Worm (Caenorhabditis elegans): Measurements from ENCODE around the gene Y43F8B.24.

The Y43F8B.24 gene

DNA sequence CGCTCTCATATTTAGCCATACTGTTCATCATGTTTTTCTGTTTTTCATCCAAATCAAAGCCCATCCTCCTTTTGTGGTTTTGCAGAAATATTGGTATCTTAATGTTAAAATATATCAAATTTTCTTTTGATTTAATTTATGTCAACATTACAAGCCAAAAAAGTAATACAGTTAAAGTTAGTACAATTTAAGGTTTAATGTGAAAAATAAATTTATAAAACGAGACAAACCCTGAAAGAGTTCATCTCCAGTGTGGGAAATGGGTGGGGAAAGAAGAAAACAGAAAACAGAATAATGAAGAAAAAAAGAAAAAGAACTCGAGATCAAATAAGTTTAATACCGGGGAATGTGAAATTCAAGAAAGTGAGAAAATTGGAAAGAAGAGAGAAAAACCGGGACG is 8.4 kb upstream of the Y43F8B.24 start, which contains the start of gene M04C3.2:
Gene M04C3.2 (minus strand): TSS at position 101 of the 400 bp plus-strand sequence.
- TF ChIP-seq ztf-11 (tag; optimal IDR thresholded peaks at IDR 0.05) (no peak), tbx-8 (GFP tag; optimal IDR thresholded peaks at IDR 0.05) (no peak), nhr-12 (tag; optimal IDR thresholded peaks at IDR 0.05) (no peak)

DNA sequence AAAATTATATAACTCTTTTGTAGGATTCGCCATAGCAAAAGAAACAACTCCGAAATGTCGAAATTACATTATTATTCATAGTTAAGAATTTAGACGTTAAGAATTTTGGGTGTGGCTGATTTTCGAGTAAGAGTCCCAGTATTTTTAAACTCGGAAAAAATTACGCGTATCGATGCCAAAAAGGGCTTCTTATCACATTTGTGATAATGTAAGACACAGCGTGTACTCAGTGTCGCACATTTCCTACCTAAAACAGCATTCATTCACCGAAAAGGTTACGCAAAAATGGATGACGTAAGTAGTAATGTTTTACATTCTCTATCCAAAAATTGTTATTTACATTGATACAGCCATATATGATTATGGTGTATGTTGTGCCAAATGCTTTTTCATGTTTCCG is 7.7 kb upstream of the Y43F8B.24 start, which contains the start of gene M04C3.5:
Gene M04C3.5 (plus strand): TSS at position 190 of the 400 bp plus-strand sequence.
- TF ChIP-seq sem-2 (GFP tag; optimal IDR thresholded peaks at IDR 0.05), result no peak
- no peak for TF ChIP-seq sptf-1 (tag; optimal IDR thresholded peaks at IDR 0.05)
- no peak for TF ChIP-seq drap-1 (GFP tag; optimal IDR thresholded peaks at IDR 0.05)
- TF ChIP-seq mep-1 (tag; optimal IDR thresholded peaks at IDR 0.05), result no peak
- TF ChIP-seq flh-1 (GFP tag; optimal IDR thresholded peaks at IDR 0.05), result no peak
- TF ChIP-seq elt-1 (tag; optimal IDR thresholded peaks at IDR 0.05; ENCODE audit: borderline replicate concordance, insufficient read depth), result no peak
- no peak for TF ChIP-seq nhr-237 (tag; optimal IDR thresholded peaks at IDR 0.05)
- no peak for TF ChIP-seq bed-3 (GFP tag; optimal IDR thresholded peaks at IDR 0.05)
- no peak for TF ChIP-seq ceh-43 (GFP tag; optimal IDR thresholded peaks at IDR 0.05)
- TF ChIP-seq nhr-28 (tag; optimal IDR thresholded peaks at IDR 0.05), result no peak
- no peak for TF ChIP-seq tbx-8 (GFP tag; optimal IDR thresholded peaks at IDR 0.05)
- TF ChIP-seq cnd-1 (tag; optimal IDR thresholded peaks at IDR 0.05), result no peak
- TF ChIP-seq ceh-83 (GFP tag; optimal IDR thresholded peaks at IDR 0.05), result no peak
- no peak for TF ChIP-seq elt-3 (tag; optimal IDR thresholded peaks at IDR 0.05)
- no peak for TF ChIP-seq lsy-2 (tag; optimal IDR thresholded peaks at IDR 0.05)
- TF ChIP-seq nhr-2 (tag; optimal IDR thresholded peaks at IDR 0.05), result no peak
- TF ChIP-seq unc-120 (tag; optimal IDR thresholded peaks at IDR 0.05; ENCODE audit: poor library complexity, severe bottlenecking), result no peak
- no peak for TF ChIP-seq snpc-4 (tag; optimal IDR thresholded peaks at IDR 0.05)
- no peak for TF ChIP-seq blmp-1 (tag; optimal IDR thresholded peaks at IDR 0.05)

DNA sequence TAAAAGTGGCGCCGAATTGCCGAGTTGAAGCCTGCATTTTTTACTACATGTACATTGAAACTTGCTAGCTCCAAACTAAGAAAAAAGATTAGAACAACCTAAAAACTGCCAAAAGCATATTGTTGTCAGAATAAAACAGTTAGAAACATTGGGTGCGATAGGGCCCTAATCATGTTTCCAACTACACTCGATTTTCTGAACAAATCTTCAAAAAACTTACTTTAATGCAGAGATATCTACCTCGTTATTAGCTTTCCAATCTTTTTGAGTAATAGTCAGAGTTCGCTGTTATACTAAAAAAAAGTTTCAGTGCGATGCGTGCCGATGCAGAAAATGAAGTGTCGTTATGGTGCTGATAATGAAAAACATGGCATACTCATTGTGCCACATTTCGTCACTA is 1.6 kb upstream of the Y43F8B.24 start, which contains the start of the genes Y43F8B.13 and Y43F8B.14:
Gene Y43F8B.13 (plus strand): TSS at position 301 of the 400 bp plus-strand sequence.
Gene Y43F8B.14 (minus strand): TSS at position 322 of the 400 bp plus-strand sequence.
- no peak for TF ChIP-seq bed-3 (GFP tag; optimal IDR thresholded peaks at IDR 0.05)
- TF ChIP-seq mab-5 (tag; optimal IDR thresholded peaks at IDR 0.05), result no peak
- TF ChIP-seq lsy-2 (tag; optimal IDR thresholded peaks at IDR 0.05), result no peak
- TF ChIP-seq ceh-39 (tag; optimal IDR thresholded peaks at IDR 0.05), result no peak
- no peak for TF ChIP-seq lin-32 (GFP tag; optimal IDR thresholded peaks at IDR 0.05)
- TF ChIP-seq nhr-237 (tag; optimal IDR thresholded peaks at IDR 0.05), result no peak
- no peak for TF ChIP-seq hlh-1 (tag; optimal IDR thresholded peaks at IDR 0.05)
- no peak for TF ChIP-seq ces-1 (GFP tag; optimal IDR thresholded peaks at IDR 0.05)
- TF ChIP-seq elt-3 (tag; optimal IDR thresholded peaks at IDR 0.05), result no peak

DNA sequence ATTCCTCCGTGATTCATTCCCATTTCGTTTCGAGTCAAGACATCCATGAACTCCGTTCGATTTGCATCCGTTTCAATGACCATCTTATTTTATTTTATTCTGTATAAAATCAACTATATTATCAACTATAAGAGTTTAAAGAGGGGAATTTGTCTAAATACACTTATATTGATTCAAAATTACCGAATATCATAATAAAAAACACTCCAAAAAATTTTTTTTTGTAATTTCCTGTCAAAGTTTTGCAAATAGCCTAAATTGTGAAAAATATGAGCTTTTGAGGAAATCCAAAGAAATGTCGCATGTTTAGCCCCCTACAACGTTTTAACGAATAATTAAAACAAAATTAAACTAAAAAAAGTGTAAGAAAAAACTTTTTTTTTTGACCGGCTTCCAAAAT is 4.8 kb downstream of the Y43F8B.24 start, which contains the start of gene Y43F8B.15:
Gene Y43F8B.15 (minus strand): TSS at position 101 of the 400 bp plus-strand sequence.
- TF ChIP-seq lin-32 (GFP tag; optimal IDR thresholded peaks at IDR 0.05), result no peak
- no peak for TF ChIP-seq ces-1 (GFP tag; optimal IDR thresholded peaks at IDR 0.05)
- no peak for TF ChIP-seq zip-8 (tag; optimal IDR thresholded peaks at IDR 0.05)
- TF ChIP-seq ceh-43 (GFP tag; optimal IDR thresholded peaks at IDR 0.05), result no peak
- no peak for TF ChIP-seq blmp-1 (tag; optimal IDR thresholded peaks at IDR 0.05)
- TF ChIP-seq lsy-2 (tag; optimal IDR thresholded peaks at IDR 0.05), result no peak
- TF ChIP-seq nhr-2 (tag; optimal IDR thresholded peaks at IDR 0.05), result no peak
- TF ChIP-seq nhr-237 (tag; optimal IDR thresholded peaks at IDR 0.05), result no peak
- TF ChIP-seq snpc-4 (tag; optimal IDR thresholded peaks at IDR 0.05), result no peak
- no peak for TF ChIP-seq ham-2 (GFP tag; optimal IDR thresholded peaks at IDR 0.05)
- no peak for TF ChIP-seq mep-1 (tag; optimal IDR thresholded peaks at IDR 0.05)
- TF ChIP-seq flh-1 (GFP tag; optimal IDR thresholded peaks at IDR 0.05), result no peak
- TF ChIP-seq tbx-8 (GFP tag; optimal IDR thresholded peaks at IDR 0.05), result no peak

DNA sequence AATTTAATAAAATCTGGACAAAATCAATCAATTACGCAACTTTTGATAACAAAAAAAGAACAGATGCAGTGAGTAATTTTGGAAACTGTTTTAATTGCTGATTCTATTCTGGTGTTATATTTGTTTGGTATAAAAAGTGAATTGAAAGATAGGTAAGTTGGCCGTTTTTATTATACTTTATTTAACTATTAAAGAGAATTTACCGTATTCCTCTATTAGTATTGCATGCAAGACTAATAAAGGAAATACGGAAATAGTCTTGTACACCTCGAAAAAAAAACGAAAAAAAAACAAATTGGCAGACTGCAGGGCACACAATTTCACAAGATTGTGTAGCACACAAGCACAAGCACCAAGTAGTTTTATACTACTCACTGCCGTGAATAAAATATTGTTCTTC is 5.4 kb downstream of the Y43F8B.24 start, which contains the start of gene Y43F8B.25:
Gene Y43F8B.25 (plus strand): TSS at position 301 of the 400 bp plus-strand sequence.
- TF ChIP-seq blmp-1 (tag; optimal IDR thresholded peaks at IDR 0.05), result no peak
- no peak for TF ChIP-seq mls-2 (tag; optimal IDR thresholded peaks at IDR 0.05)
- no peak for TF ChIP-seq mab-5 (tag; optimal IDR thresholded peaks at IDR 0.05)
- TF ChIP-seq ceh-39 (tag; optimal IDR thresholded peaks at IDR 0.05), result no peak
- no peak for TF ChIP-seq bed-3 (GFP tag; optimal IDR thresholded peaks at IDR 0.05)
- no peak for TF ChIP-seq elt-3 (tag; optimal IDR thresholded peaks at IDR 0.05)
- TF ChIP-seq unc-39 (tag; optimal IDR thresholded peaks at IDR 0.05), result no peak
